Fruit fly (Drosophila melanogaster) whole organism, wandering third instar larva: ENCODE data around the gene kumpel.

Experiments
- Abd-B ChIP-seq: fragments of >200 bp; optimal IDR thresholded peaks from 2 replicates; lab custom pipeline; 2017; ENCODE audit warnings: missing biosample characterization, missing genetic modification characterization
- CG32264 ChIP-seq: fragments of 200-800 bp; sonication (Bioruptor generic); optimal IDR thresholded peaks from 2 replicates; lab custom pipeline; 2016; ENCODE audit warnings: missing biosample characterization, missing genetic modification characterization
- CG9705 ChIP-seq: fragments of 200-800 bp; sonication (Bioruptor generic); optimal IDR thresholded peaks from 2 replicates; lab custom pipeline; 2018; ENCODE audit warnings: missing biosample characterization, mild to moderate bottlenecking, missing genetic modification characterization
- CrebA ChIP-seq: fragments of 200-800 bp; sonication (Bioruptor generic); optimal IDR thresholded peaks from 2 replicates; lab custom pipeline; 2016; ENCODE audit warnings: missing biosample characterization, mild to moderate bottlenecking, missing genetic modification characterization, borderline replicate concordance
- Dfd ChIP-seq: fragments of >200 bp; optimal IDR thresholded peaks from 2 replicates; lab custom pipeline; 2017; ENCODE audit warnings: missing biosample characterization, missing genetic modification characterization
- Dif ChIP-seq: fragments of 200-275, 200-300 bp; sonication (Bioruptor generic); optimal IDR thresholded peaks from 2 replicates; lab custom pipeline; 2018; ENCODE audit warnings: missing biosample characterization, missing genetic modification characterization; ENCODE audit not compliant: partially characterized antibody
- GATAd ChIP-seq: sonication (Bioruptor generic); optimal IDR thresholded peaks from 2 replicates; lab custom pipeline; 2016; ENCODE audit warnings: missing biosample characterization, missing genetic modification characterization
- HLH106 ChIP-seq: fragments of 200-800 bp; optimal IDR thresholded peaks from 3 replicates; lab custom pipeline; 2019; ENCODE audit warnings: missing biosample characterization, mild to moderate bottlenecking, missing genetic modification characterization, moderate library complexity
- Hr83 ChIP-seq: fragments of 200-300 bp; sonication (Bioruptor generic); optimal IDR thresholded peaks from 2 replicates; lab custom pipeline; 2016; ENCODE audit warnings: missing biosample characterization, mild to moderate bottlenecking, missing genetic modification characterization, moderate library complexity; ENCODE audit not compliant: poor library complexity, severe bottlenecking
- Jra ChIP-seq: sonication (Bioruptor generic); optimal IDR thresholded peaks from 2 replicates; lab custom pipeline; 2016; ENCODE audit warnings: missing biosample characterization, missing genetic modification characterization
- Mio ChIP-seq: sonication (Bioruptor generic); optimal IDR thresholded peaks from 2 replicates; lab custom pipeline; 2016; ENCODE audit warnings: missing biosample characterization, missing genetic modification characterization
- Myc ChIP-seq: fragments of >200 bp; optimal IDR thresholded peaks from 2 replicates; lab custom pipeline; 2017
- N ChIP-seq: fragments of >200 bp; optimal IDR thresholded peaks from 2 replicates; lab custom pipeline; 2018; ENCODE audit warnings: missing biosample characterization, missing external identifiers, missing genetic modification characterization
- OdsH ChIP-seq: fragments of 200-800 bp; sonication (Bioruptor generic); optimal IDR thresholded peaks from 2 replicates; lab custom pipeline; 2016; ENCODE audit warnings: missing biosample characterization, mild to moderate bottlenecking, missing genetic modification characterization
- Sp1 ChIP-seq: fragments of 200-800 bp; sonication (Bioruptor generic); optimal IDR thresholded peaks from 3 replicates; lab custom pipeline; 2019; ENCODE audit warnings: missing biosample characterization, mild to moderate bottlenecking, missing genetic modification characterization, moderate library complexity
- Vsx2 ChIP-seq: fragments of 200-300, 225-300 bp; sonication (Bioruptor generic); optimal IDR thresholded peaks from 2 replicates; lab custom pipeline; 2018; ENCODE audit warnings: missing biosample characterization, missing genetic modification characterization; ENCODE audit not compliant: partially characterized antibody
- brk ChIP-seq: fragments of 200-800 bp; sonication (Bioruptor generic); optimal IDR thresholded peaks from 2 replicates; lab custom pipeline; 2016; ENCODE audit warnings: missing biosample characterization, mild to moderate bottlenecking, missing genetic modification characterization
- dl ChIP-seq, 2 experiments: fragments of 175-275, 200-275 bp in 1 of 2; fragments of 200-275 bp in 1 of 2; sonication (Bioruptor generic); optimal IDR thresholded peaks; lab custom pipeline; 2018; ENCODE audit warnings: mild to moderate bottlenecking in 2 of 2, missing biosample characterization in 2 of 2, missing genetic modification characterization in 2 of 2, moderate library complexity in 2 of 2; ENCODE audit not compliant: partially characterized antibody in 2 of 2, insufficient read depth in 1 of 2
- dmrt93B ChIP-seq: fragments of 200-800 bp; sonication (Bioruptor generic); optimal IDR thresholded peaks from 2 replicates; lab custom pipeline; 2018; ENCODE audit warnings: missing biosample characterization, mild to moderate bottlenecking, missing genetic modification characterization
- ey ChIP-seq: fragments of 200-800 bp; sonication (Bioruptor generic); optimal IDR thresholded peaks from 2 replicates; lab custom pipeline; 2016; ENCODE audit warnings: missing biosample characterization, missing genetic modification characterization
- fru ChIP-seq: fragments of 200-800 bp; sonication (Bioruptor generic); optimal IDR thresholded peaks from 3 replicates; lab custom pipeline; 2016; ENCODE audit warnings: missing biosample characterization, mild to moderate bottlenecking, missing genetic modification characterization
- h ChIP-seq: fragments of 200-800 bp; sonication (Bioruptor generic); optimal IDR thresholded peaks from 3 replicates; lab custom pipeline; 2016; ENCODE audit warnings: missing biosample characterization, mild to moderate bottlenecking, missing genetic modification characterization
- jim ChIP-seq: fragments of 175-275, 200-325 bp; sonication (Bioruptor generic); optimal IDR thresholded peaks from 2 replicates; lab custom pipeline; 2016; ENCODE audit warnings: missing biosample characterization, mild to moderate bottlenecking, missing genetic modification characterization
- psq ChIP-seq: fragments of 200-800 bp; sonication (Bioruptor generic); optimal IDR thresholded peaks from 3 replicates; lab custom pipeline; 2017; ENCODE audit warnings: missing biosample characterization, mild to moderate bottlenecking, missing genetic modification characterization, moderate library complexity
- rgr ChIP-seq: fragments of 200-800 bp; sonication (Bioruptor generic); optimal IDR thresholded peaks from 3 replicates; lab custom pipeline; 2016; ENCODE audit warnings: missing biosample characterization, mild to moderate bottlenecking, missing genetic modification characterization
- sv ChIP-seq: fragments of 200-800 bp; sonication (Bioruptor generic); optimal IDR thresholded peaks from 3 replicates; lab custom pipeline; 2016; ENCODE audit warnings: missing biosample characterization, missing genetic modification characterization
- tai ChIP-seq: sonication (Bioruptor generic); optimal IDR thresholded peaks from 2 replicates; lab custom pipeline; 2016; ENCODE audit warnings: missing biosample characterization, missing genetic modification characterization
- usp ChIP-seq: fragments of >200 bp; optimal IDR thresholded peaks from 2 replicates; lab custom pipeline; 2017; ENCODE audit warnings: missing biosample characterization, missing genetic modification characterization
- woc ChIP-seq: sonication (Bioruptor generic); optimal IDR thresholded peaks from 2 replicates; lab custom pipeline; 2016; ENCODE audit warnings: missing biosample characterization, mild to moderate bottlenecking, missing genetic modification characterization

kumpel gene

DNA sequence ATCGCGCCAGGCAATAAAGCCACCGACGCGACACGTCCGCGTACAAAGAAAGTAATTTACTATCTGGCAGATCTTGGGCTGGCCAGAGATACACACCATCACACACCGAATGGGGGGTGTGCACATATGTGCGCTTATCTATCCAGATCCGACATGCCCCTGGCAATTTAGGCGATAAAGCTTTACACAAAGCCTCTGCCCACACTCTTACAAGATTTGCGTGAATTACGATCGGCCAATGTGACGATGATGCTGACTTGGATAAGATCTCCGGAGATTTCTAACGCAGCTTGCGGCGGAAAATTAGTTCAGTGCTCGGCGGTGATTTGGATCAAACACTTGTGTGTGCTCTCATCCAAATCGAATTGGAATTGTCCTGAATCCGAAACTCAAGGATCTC is at the start of gene kumpel:
kumpel (plus strand) TSS at position 301 of the 400 bp plus-strand sequence.
- TF ChIP-seq Vsx2 (GFP tag; lab: Kevin White, UChicago), result no peak
- no peak for TF ChIP-seq woc (GFP tag; lab: Kevin White, UChicago)
- no peak for TF ChIP-seq CrebA (GFP tag; lab: Kevin White, UChicago)
- TF ChIP-seq Mio, result no peak
- no peak for TF ChIP-seq dmrt93B (GFP tag; lab: Kevin White, UChicago)
- no peak for TF ChIP-seq jim (GFP tag; lab: Kevin White, UChicago)

DNA sequence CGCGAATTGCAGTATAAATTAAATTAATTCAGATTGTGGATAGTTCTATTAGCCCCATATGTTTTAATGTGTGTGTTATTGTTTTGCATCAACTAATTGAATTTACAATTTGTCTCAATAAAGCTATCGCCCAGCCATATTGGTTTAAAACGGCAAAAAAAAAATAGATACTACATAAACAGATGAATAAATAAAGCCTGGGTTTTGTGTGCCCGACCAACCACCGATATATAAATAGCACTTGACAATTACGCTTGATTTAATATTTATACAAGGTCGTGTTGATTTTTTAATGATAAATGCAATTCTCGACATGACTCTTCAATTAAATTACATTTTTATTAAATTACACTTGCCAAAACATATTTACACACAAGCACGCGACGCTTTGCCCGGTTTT is 36.4 kb upstream of the kumpel start:
- TF ChIP-seq Hr83 (peak; percentile 15), Abd-B (no peak)

DNA sequence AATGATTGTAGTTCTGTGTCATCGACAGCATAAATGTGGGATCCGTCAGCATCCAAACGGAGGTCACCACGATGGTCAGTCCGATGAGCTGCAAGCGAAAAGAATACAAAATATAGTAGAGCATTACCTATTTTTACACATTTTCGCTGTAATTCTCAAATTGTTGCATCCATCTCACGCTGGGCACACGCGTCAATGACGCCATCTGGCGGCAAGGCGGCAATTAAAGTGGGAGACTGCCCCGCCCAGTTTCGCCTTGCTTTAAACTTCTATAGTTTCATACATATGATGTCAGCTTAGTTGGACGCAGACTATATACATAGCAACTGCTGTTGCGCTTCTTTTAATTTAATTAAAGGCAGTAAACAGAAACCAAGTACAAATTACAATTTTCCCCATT is 30.2 kb upstream of the kumpel start:
- TF ChIP-seq dmrt93B (GFP tag; lab: Kevin White, UChicago) (no peak), Dif (GFP tag; lab: Kevin White, UChicago) (no peak), woc (GFP tag; lab: Kevin White, UChicago) (no peak), usp (GFP tag; lab: Kevin White, UChicago) (no peak), Jra (GFP tag; lab: Kevin White, UChicago) (no peak), Myc (no peak), OdsH (GFP tag; lab: Kevin White, UChicago) (no peak), psq (GFP tag; lab: Kevin White, UChicago) (no peak), tai (GFP tag; lab: Kevin White, UChicago) (no peak), jim (GFP tag; lab: Kevin White, UChicago) (no peak), CG32264 (GFP tag; lab: Kevin White, UChicago) (no peak), N (GFP tag; lab: Kevin White, UChicago) (no peak), CG9705 (GFP tag; lab: Kevin White, UChicago) (no peak), dl (GFP tag; optimal IDR thresholded peaks at IDR 0.05; lab: Kevin White, UChicago; ENCODE audit: insufficient read depth in 1 of 2, partially characterized antibody in 2 of 2) (no peak), brk (GFP tag; lab: Kevin White, UChicago) (no peak), Dfd (GFP tag; lab: Kevin White, UChicago) (no peak)
- TF ChIP-seq, all 38 proteins: peak for 0

DNA sequence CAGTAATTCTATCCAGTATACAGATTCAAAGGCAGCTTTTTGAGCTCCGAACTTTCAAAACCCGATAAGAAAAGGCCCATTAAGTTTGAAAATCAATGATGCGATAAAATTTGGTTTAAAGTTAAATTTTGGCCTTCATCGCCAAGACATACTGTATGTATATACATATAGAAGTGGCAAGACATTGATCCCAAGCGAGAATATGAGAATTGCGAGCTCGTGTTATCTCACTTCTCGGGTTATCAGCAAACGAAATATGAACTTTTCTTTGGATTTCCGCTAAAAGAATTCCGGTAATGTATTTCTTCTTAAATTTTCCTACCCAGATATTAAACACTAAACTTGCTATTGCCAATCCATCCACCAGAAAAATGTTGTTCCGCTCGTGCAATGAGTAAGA is 29.8 kb upstream of the kumpel start:
- TF ChIP-seq dmrt93B (GFP tag; lab: Kevin White, UChicago) (no peak), psq (GFP tag; lab: Kevin White, UChicago) (no peak), Myc (no peak), Jra (GFP tag; lab: Kevin White, UChicago) (no peak), Hr83 (no peak), sv (GFP tag; lab: Kevin White, UChicago) (no peak), N (GFP tag; lab: Kevin White, UChicago) (no peak)

DNA sequence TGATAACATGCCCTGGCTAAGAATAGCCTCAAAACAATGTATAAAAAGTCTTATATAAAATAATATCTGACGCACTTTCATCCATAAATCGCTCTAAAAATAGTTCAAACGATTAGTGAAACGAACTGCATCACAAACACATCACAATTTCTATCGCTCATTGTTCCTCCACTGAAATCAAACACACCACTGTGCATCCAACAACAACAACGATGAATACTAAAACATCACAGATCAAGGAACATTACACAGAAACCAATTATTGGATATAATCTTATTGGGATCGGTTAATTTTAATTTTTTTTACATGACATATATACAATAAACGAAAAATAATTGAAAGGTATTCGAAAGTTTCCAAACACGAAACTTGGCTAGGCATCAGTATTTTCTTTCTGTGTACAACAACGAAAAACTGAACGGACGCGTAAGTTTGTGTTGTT is 27.5 kb upstream of the kumpel start:
- no peak for TF ChIP-seq Sp1 (GFP tag; lab: Kevin White, UChicago)
- peak; percentile 17 for TF ChIP-seq rgr
- TF ChIP-seq CG32264 (GFP tag; lab: Kevin White, UChicago), result no peak
- no peak for TF ChIP-seq tai (GFP tag; lab: Kevin White, UChicago)
- peak; percentile 19 for TF ChIP-seq ey (GFP tag; lab: Kevin White, UChicago)
- peak; percentile 2 for TF ChIP-seq h (GFP tag; lab: Kevin White, UChicago)
- no peak for TF ChIP-seq Dif (GFP tag; lab: Kevin White, UChicago)
- no peak for TF ChIP-seq HLH106 (tag; lab: Kevin White, UChicago)
- TF ChIP-seq sv (GFP tag; lab: Kevin White, UChicago), result peak; percentile 57
- TF ChIP-seq GATAd (GFP tag; lab: Kevin White, UChicago), result no peak
- TF ChIP-seq OdsH (GFP tag; lab: Kevin White, UChicago), result no peak
- no peak for TF ChIP-seq woc (GFP tag; lab: Kevin White, UChicago)
- TF ChIP-seq usp (GFP tag; lab: Kevin White, UChicago), result no peak
- no peak for TF ChIP-seq fru
